Worm (Caenorhabditis elegans): Measurements from ENCODE around the gene C50C3.19.

C50C3.19 gene

ce11 chrIII:8239325-8239724 lies 48.7 kb downstream of the C50C3.19 start, which contains the start of gene tsp-1:
Gene tsp-1, minus strand, starts transcription at chrIII:8239423.
- no peak for TF ChIP-seq F33H1.4 (GFP tag; IDR thresholded peaks at IDR 0.05)
- no peak for TF ChIP-seq F10E7.11 (tag; optimal IDR thresholded peaks at IDR 0.05)
- no peak for TF ChIP-seq tlf-1 (GFP tag; optimal IDR thresholded peaks at IDR 0.05)
- TF ChIP-seq F39B2.1 (GFP tag; IDR thresholded peaks at IDR 0.05): no peak
- TF ChIP-seq sptf-2 (GFP tag; optimal IDR thresholded peaks at IDR 0.05): no peak
- no peak for TF ChIP-seq nfya-1 (tag; optimal IDR thresholded peaks at IDR 0.05; ENCODE audit: borderline replicate concordance, insufficient read depth)
- no peak for TF ChIP-seq akir-1 (GFP tag; optimal IDR thresholded peaks at IDR 0.05)
- TF ChIP-seq B0261.1 (tag; optimal IDR thresholded peaks at IDR 0.05): no peak
- no peak for TF ChIP-seq ceh-91 (GFP tag; IDR thresholded peaks at IDR 0.05)
- no peak for TF ChIP-seq rpc-1 (optimal IDR thresholded peaks at IDR 0.05)
- TF ChIP-seq rpc-1 (tag; optimal IDR thresholded peaks at IDR 0.05): no peak
- TF ChIP-seq nhr-120 (GFP tag; IDR thresholded peaks at IDR 0.05): no peak

ce11 chrIII:8240247-8240646 lies 49.6 kb downstream of the C50C3.19 start:
- TF ChIP-seq Y56A3A.18 (GFP tag; IDR thresholded peaks at IDR 0.05): no peak
- TF ChIP-seq aptf-3 (GFP tag; IDR thresholded peaks at IDR 0.05): no peak
- TF ChIP-seq nhr-80 (tag; optimal IDR thresholded peaks at IDR 0.05): peak; percentile 28

All from whole organism, young adult.